Fruit fly (Drosophila melanogaster) whole organism, wandering third instar larva: Measurements from ENCODE around the gene Jon66Ci.

Experiments used
- Abd-B ChIP-seq: fragments of >200 bp; optimal IDR thresholded peaks from 2 replicates; lab custom pipeline; 2017; ENCODE audit warnings: missing biosample characterization, missing genetic modification characterization
- CG9705 ChIP-seq: fragments of 200-800 bp; sonication (Bioruptor generic); optimal IDR thresholded peaks from 2 replicates; lab custom pipeline; 2018; ENCODE audit warnings: missing biosample characterization, mild to moderate bottlenecking, missing genetic modification characterization
- CrebA ChIP-seq: fragments of 200-800 bp; sonication (Bioruptor generic); optimal IDR thresholded peaks from 2 replicates; lab custom pipeline; 2016; ENCODE audit warnings: missing biosample characterization, mild to moderate bottlenecking, missing genetic modification characterization, borderline replicate concordance
- Dfd ChIP-seq: fragments of >200 bp; optimal IDR thresholded peaks from 2 replicates; lab custom pipeline; 2017; ENCODE audit warnings: missing biosample characterization, missing genetic modification characterization
- Dif ChIP-seq: fragments of 200-275, 200-300 bp; sonication (Bioruptor generic); optimal IDR thresholded peaks from 2 replicates; lab custom pipeline; 2018; ENCODE audit warnings: missing biosample characterization, missing genetic modification characterization; ENCODE audit not compliant: partially characterized antibody
- GATAd ChIP-seq: sonication (Bioruptor generic); optimal IDR thresholded peaks from 2 replicates; lab custom pipeline; 2016; ENCODE audit warnings: missing biosample characterization, missing genetic modification characterization
- HLH106 ChIP-seq: fragments of 200-800 bp; optimal IDR thresholded peaks from 3 replicates; lab custom pipeline; 2019; ENCODE audit warnings: missing biosample characterization, mild to moderate bottlenecking, missing genetic modification characterization, moderate library complexity
- Hnf4 ChIP-seq: fragments of 200-800 bp; sonication (Bioruptor generic); optimal IDR thresholded peaks from 2 replicates; lab custom pipeline; 2016; ENCODE audit warnings: missing biosample characterization, mild to moderate bottlenecking, missing genetic modification characterization
- Hr78 ChIP-seq: fragments of >200 bp; optimal IDR thresholded peaks from 2 replicates; lab custom pipeline; 2017; ENCODE audit warnings: missing biosample characterization, missing genetic modification characterization
- Jra ChIP-seq: sonication (Bioruptor generic); optimal IDR thresholded peaks from 2 replicates; lab custom pipeline; 2016; ENCODE audit warnings: missing biosample characterization, missing genetic modification characterization
- Mio ChIP-seq: sonication (Bioruptor generic); optimal IDR thresholded peaks from 2 replicates; lab custom pipeline; 2016; ENCODE audit warnings: missing biosample characterization, missing genetic modification characterization
- Myc ChIP-seq: fragments of >200 bp; optimal IDR thresholded peaks from 2 replicates; lab custom pipeline; 2017
- N ChIP-seq: fragments of >200 bp; optimal IDR thresholded peaks from 2 replicates; lab custom pipeline; 2018; ENCODE audit warnings: missing biosample characterization, missing external identifiers, missing genetic modification characterization
- OdsH ChIP-seq: fragments of 200-800 bp; sonication (Bioruptor generic); optimal IDR thresholded peaks from 2 replicates; lab custom pipeline; 2016; ENCODE audit warnings: missing biosample characterization, mild to moderate bottlenecking, missing genetic modification characterization
- Rel ChIP-seq, 2 experiments: fragments of 200-800 bp; sonication (Bioruptor generic) in 1 of 2; optimal IDR thresholded peaks; 2 replicates in 1 of 2; 3 replicates in 1 of 2; lab custom pipeline; 2016 to 2019; ENCODE audit warnings: mild to moderate bottlenecking in 2 of 2, missing biosample characterization in 2 of 2, missing genetic modification characterization in 2 of 2, moderate library complexity in 1 of 2
- Vsx2 ChIP-seq: fragments of 200-300, 225-300 bp; sonication (Bioruptor generic); optimal IDR thresholded peaks from 2 replicates; lab custom pipeline; 2018; ENCODE audit warnings: missing biosample characterization, missing genetic modification characterization; ENCODE audit not compliant: partially characterized antibody
- br ChIP-seq: fragments of 200-800 bp; sonication (Bioruptor generic); optimal IDR thresholded peaks from 2 replicates; lab custom pipeline; 2016; ENCODE audit warnings: missing biosample characterization, missing genetic modification characterization
- brk ChIP-seq: fragments of 200-800 bp; sonication (Bioruptor generic); optimal IDR thresholded peaks from 2 replicates; lab custom pipeline; 2016; ENCODE audit warnings: missing biosample characterization, mild to moderate bottlenecking, missing genetic modification characterization
- dl ChIP-seq, 2 experiments: fragments of 175-275, 200-275 bp in 1 of 2; fragments of 200-275 bp in 1 of 2; sonication (Bioruptor generic); optimal IDR thresholded peaks; lab custom pipeline; 2018; ENCODE audit warnings: mild to moderate bottlenecking in 2 of 2, missing biosample characterization in 2 of 2, missing genetic modification characterization in 2 of 2, moderate library complexity in 2 of 2; ENCODE audit not compliant: partially characterized antibody in 2 of 2, insufficient read depth in 1 of 2
- dmrt93B ChIP-seq: fragments of 200-800 bp; sonication (Bioruptor generic); optimal IDR thresholded peaks from 2 replicates; lab custom pipeline; 2018; ENCODE audit warnings: missing biosample characterization, mild to moderate bottlenecking, missing genetic modification characterization
- ey ChIP-seq: fragments of 200-800 bp; sonication (Bioruptor generic); optimal IDR thresholded peaks from 2 replicates; lab custom pipeline; 2016; ENCODE audit warnings: missing biosample characterization, missing genetic modification characterization
- foxo ChIP-seq, 2 experiments: fragments of 200-800 bp; sonication (Bioruptor generic); optimal IDR thresholded peaks; 2 replicates in 1 of 2; 3 replicates in 1 of 2; lab custom pipeline; 2016 to 2017; ENCODE audit warnings: missing biosample characterization in 2 of 2, missing genetic modification characterization in 2 of 2
- fru ChIP-seq: fragments of 200-800 bp; sonication (Bioruptor generic); optimal IDR thresholded peaks from 3 replicates; lab custom pipeline; 2016; ENCODE audit warnings: missing biosample characterization, mild to moderate bottlenecking, missing genetic modification characterization
- h ChIP-seq: fragments of 200-800 bp; sonication (Bioruptor generic); optimal IDR thresholded peaks from 3 replicates; lab custom pipeline; 2016; ENCODE audit warnings: missing biosample characterization, mild to moderate bottlenecking, missing genetic modification characterization
- pan ChIP-seq: fragments of >200 bp; optimal IDR thresholded peaks from 2 replicates; lab custom pipeline; 2017
- psq ChIP-seq: fragments of 200-800 bp; sonication (Bioruptor generic); optimal IDR thresholded peaks from 3 replicates; lab custom pipeline; 2017; ENCODE audit warnings: missing biosample characterization, mild to moderate bottlenecking, missing genetic modification characterization, moderate library complexity
- rgr ChIP-seq: fragments of 200-800 bp; sonication (Bioruptor generic); optimal IDR thresholded peaks from 3 replicates; lab custom pipeline; 2016; ENCODE audit warnings: missing biosample characterization, mild to moderate bottlenecking, missing genetic modification characterization
- sage ChIP-seq: fragments of 200-800 bp; sonication (Bioruptor generic); optimal IDR thresholded peaks from 2 replicates; lab custom pipeline; 2016; ENCODE audit warnings: missing biosample characterization, mild to moderate bottlenecking, missing genetic modification characterization
- tai ChIP-seq: sonication (Bioruptor generic); optimal IDR thresholded peaks from 2 replicates; lab custom pipeline; 2016; ENCODE audit warnings: missing biosample characterization, missing genetic modification characterization
- usp ChIP-seq: fragments of >200 bp; optimal IDR thresholded peaks from 2 replicates; lab custom pipeline; 2017; ENCODE audit warnings: missing biosample characterization, missing genetic modification characterization
- woc ChIP-seq: sonication (Bioruptor generic); optimal IDR thresholded peaks from 2 replicates; lab custom pipeline; 2016; ENCODE audit warnings: missing biosample characterization, mild to moderate bottlenecking, missing genetic modification characterization

Jon66Ci gene

DNA sequence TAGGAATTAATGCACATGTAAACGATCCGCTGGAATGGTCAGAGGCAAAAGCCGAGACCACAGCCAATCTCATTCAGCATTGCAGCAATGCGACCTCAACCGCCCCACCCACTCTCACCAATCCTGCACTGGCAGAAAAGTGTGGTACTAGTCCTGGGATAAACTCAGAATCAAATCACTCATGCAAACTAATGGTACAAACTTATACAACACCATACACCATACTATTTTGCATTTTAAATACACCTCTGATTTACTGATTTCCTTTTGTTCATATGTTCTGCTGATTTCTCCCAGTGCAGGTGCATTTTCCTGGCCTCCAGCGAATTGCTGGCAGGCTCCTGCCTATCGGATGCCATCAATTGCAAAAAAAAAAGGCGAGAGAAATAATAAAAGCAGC lies 27.6 kb downstream of the Jon66Ci start:
- TF ChIP-seq br (GFP tag; lab: Kevin White, UChicago) (peak; percentile 10), h (GFP tag; lab: Kevin White, UChicago) (no peak), fru (peak; percentile 33), ey (GFP tag; lab: Kevin White, UChicago) (peak; percentile 40)

DNA sequence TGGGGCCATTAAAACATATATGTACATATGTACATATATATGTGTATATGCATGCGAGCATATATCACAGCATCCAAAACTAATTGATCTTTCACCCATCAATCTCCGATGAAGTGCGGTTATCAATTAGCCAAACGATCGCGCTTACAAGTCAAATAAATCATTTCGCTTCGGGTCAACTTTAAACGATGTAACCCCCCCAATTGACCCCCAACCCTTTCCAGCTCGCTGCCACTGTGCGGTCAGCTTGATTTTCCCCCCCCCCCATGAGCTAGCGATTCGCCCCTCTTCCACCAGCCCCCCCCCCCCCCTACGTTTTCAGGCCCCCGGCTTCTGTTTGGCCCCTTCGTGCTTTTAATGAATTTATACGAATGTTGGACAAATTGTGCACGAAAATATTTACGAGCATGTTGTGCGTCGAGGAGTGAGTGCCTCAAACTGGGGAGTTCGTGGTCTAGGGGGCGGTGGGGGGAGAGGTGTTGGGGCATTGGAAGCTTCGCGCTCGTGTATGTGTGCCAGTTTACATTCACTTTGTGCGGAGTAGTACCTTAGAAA lies 28.4 kb downstream of the Jon66Ci start:
- no peak for TF ChIP-seq br (GFP tag; lab: Kevin White, UChicago)
- TF ChIP-seq fru, result no peak
- no peak for TF ChIP-seq Hr78
- TF ChIP-seq h (GFP tag; lab: Kevin White, UChicago), result no peak
- no peak for TF ChIP-seq GATAd (GFP tag; lab: Kevin White, UChicago)
- no peak for TF ChIP-seq foxo (GFP tag; optimal IDR thresholded peaks at IDR 0.05; lab: Kevin White, UChicago)
- no peak for TF ChIP-seq ey (GFP tag; lab: Kevin White, UChicago)
- no peak for TF ChIP-seq Myc (lab: Kevin White, UChicago)
- TF ChIP-seq N (GFP tag; lab: Kevin White, UChicago), result no peak
- no peak for TF ChIP-seq HLH106 (tag; lab: Kevin White, UChicago)
- no peak for TF ChIP-seq Hnf4 (GFP tag; lab: Kevin White, UChicago)
- no peak for TF ChIP-seq Abd-B (GFP tag; lab: Kevin White, UChicago)
- no peak for TF ChIP-seq sage (GFP tag; lab: Kevin White, UChicago)
- TF ChIP-seq Jra (GFP tag; lab: Kevin White, UChicago), result no peak

DNA sequence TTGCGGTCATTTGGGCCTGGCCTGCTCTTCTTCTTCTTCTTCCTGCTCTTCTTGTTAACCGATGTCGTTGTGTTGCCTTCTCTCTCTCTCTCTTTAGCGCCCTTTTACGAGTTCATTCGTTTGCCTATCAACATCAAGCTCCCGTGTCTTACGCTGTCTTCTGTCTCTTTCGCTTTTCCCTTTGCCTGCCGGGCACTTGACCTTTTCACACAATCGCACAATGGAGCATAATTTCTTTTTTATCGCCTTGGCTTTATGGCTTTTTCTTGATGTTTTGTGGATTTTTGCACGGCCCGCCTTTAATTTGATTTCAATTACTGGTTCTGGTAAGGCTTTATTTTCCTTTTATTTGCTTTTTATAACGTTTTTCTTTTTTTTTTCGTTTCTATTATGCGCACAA lies 30.0 kb downstream of the Jon66Ci start:
- TF ChIP-seq psq (GFP tag; lab: Kevin White, UChicago), result no peak
- TF ChIP-seq dmrt93B (GFP tag; lab: Kevin White, UChicago), result no peak
- no peak for TF ChIP-seq HLH106 (tag; lab: Kevin White, UChicago)
- no peak for TF ChIP-seq dl (GFP tag; optimal IDR thresholded peaks at IDR 0.05; lab: Kevin White, UChicago; ENCODE audit: insufficient read depth in 1 of 2, partially characterized antibody in 2 of 2)
- no peak for TF ChIP-seq CG9705 (GFP tag; lab: Kevin White, UChicago)
- no peak for TF ChIP-seq fru

DNA sequence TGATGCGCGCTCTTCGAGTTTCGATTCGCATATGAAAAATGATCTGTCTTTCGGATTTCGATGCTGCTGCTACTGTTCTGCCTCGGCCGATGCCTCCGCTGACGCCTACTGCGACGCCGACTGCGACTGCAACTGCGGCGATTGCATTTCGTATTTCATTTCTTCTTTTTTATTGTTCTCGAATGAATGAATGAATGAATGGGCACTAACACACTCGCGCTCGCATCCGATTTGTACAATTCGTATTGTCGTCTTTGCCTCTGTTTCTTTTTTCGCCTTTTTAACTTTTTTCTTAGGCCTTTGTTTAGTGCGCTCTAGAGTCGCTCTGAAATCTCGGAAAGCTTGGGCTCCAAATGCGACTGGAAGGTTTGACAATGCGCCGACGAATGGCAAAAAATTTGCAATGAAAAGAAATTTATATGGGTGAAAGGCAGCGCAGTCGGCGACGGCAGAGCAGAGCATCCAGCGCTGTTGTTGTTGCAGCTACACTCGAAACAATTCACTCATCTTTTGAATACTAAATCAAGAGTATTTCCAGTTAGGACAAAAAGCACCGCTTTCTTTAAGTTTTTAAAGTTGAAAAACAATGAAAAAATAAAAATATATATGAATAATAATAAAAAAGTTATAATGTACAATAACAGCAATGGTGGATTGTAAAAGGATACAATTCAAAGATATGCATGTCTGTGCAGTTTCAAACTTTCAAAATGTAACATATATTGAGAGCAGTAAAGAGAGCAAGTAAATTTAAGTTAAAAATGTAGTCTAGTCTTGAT lies 30.7 kb downstream of the Jon66Ci start, which contains the start of gene CG32354:
Gene CG32354 (minus strand): TSS at position 398 of the 779 bp plus-strand sequence.
- TF ChIP-seq psq (GFP tag; lab: Kevin White, UChicago), result no peak
- TF ChIP-seq usp, result no peak
- TF ChIP-seq ey (GFP tag; lab: Kevin White, UChicago), result no peak
- TF ChIP-seq, all 38 proteins: peak for 0

DNA sequence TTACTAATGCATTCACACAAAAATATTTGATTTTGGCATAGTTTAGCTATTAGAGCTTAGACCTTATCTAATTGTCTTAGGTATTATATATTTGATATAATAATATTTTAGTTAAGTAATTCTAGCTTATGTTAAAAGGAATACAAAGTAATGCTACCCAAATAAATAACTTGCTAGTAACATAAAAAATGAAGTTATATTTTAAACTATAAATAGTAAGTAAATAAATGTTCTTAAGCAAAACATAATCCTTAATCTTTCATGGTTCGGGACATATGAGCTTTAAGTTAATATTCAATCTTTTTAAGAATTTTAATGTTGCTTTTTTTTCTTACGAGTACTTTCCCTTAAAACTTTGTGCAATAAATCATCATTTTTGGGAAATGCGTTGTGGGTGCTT lies 31.8 kb downstream of the Jon66Ci start:
- TF ChIP-seq pan (lab: Kevin White, UChicago) (no peak), tai (GFP tag; lab: Kevin White, UChicago) (no peak), Myc (lab: Kevin White, UChicago) (no peak), woc (GFP tag; lab: Kevin White, UChicago) (no peak), brk (GFP tag; lab: Kevin White, UChicago) (no peak), Dfd (GFP tag; lab: Kevin White, UChicago) (no peak), OdsH (GFP tag; lab: Kevin White, UChicago) (no peak), HLH106 (tag; lab: Kevin White, UChicago) (no peak), rgr (GFP tag; lab: Kevin White, UChicago) (no peak), usp (no peak), Mio (no peak), CrebA (GFP tag; lab: Kevin White, UChicago) (no peak), psq (GFP tag; lab: Kevin White, UChicago) (no peak), foxo (GFP tag; optimal IDR thresholded peaks at IDR 0.05; lab: Kevin White, UChicago) (no peak)
- TF ChIP-seq, all 38 proteins: peak for 0

DNA sequence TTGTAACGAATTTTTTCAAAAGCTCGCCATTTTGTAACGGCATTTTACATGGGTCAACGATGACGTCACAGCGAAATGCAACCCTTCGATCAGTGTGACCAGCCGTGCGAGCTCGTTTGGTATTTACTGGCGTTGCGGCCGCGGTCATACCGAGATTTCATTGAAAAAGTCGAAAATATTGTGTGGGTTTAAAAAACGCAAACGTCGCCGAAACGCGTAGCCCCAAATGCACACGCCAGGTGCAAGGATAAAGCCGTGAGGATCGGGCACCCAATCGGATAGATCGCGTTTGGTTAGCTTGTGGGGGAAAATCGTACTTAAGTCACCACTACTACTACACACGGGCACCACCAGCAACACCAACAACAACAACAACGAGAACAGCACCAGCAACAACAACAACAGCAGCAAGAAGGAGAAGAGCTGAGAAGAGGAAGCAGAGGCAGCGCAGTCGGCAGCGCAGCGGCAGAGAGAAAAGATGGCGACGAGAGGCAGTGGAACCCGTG lies 33.5 kb downstream of the Jon66Ci start, which contains the start of gene Cbl:
Gene Cbl (plus strand): TSS at position 124 of the 506 bp plus-strand sequence.
- peak; percentile 8 for TF ChIP-seq Dif (GFP tag; lab: Kevin White, UChicago)
- TF ChIP-seq Rel (GFP tag; optimal IDR thresholded peaks at IDR 0.05; lab: Kevin White, UChicago), result no peak
- TF ChIP-seq Rel (tag; optimal IDR thresholded peaks at IDR 0.05; lab: Kevin White, UChicago), result peak; percentile 12
- peak; percentile 36 for TF ChIP-seq Vsx2
- TF ChIP-seq h (GFP tag; lab: Kevin White, UChicago), result peak; percentile 18
- TF ChIP-seq dl (GFP tag; optimal IDR thresholded peaks at IDR 0.05; lab: Kevin White, UChicago; ENCODE audit: insufficient read depth in 1 of 2, partially characterized antibody in 2 of 2), result no peak
